Fruit fly (Drosophila melanogaster) whole organism, embryonic: ENCODE data around the gene CG11370.

ENCODE experiments used
- BEAF-32 ChIP-seq: fragments of 200-800 bp; sonication (Bioruptor generic); optimal IDR thresholded peaks from 3 replicates; lab custom pipeline; 2017; ENCODE audit warnings: missing biosample characterization, missing genetic modification characterization, mild to moderate bottlenecking, moderate library complexity, missing genetic modification reagents
- Bgb ChIP-seq: fragments of 200-800 bp; sonication (Bioruptor generic); IDR thresholded peaks from 2 replicates; pipeline ENCODE4 v1.3.6; 2022; ENCODE audit warnings: missing biosample characterization, missing genetic modification characterization; ENCODE audit not compliant: partially characterized antibody
- BtbVII ChIP-seq: fragments of 200-800 bp; sonication (Bioruptor generic); optimal IDR thresholded peaks from 3 replicates; lab custom pipeline; 2017; ENCODE audit warnings: missing biosample characterization, mild to moderate bottlenecking, missing genetic modification characterization
- CG10274 ChIP-seq: fragments of 200-800 bp; sonication (Bioruptor generic); optimal IDR thresholded peaks from 3 replicates; lab custom pipeline; 2017; ENCODE audit warnings: missing biosample characterization, mild to moderate bottlenecking, missing genetic modification characterization
- CG10565 ChIP-seq: fragments of 200-800 bp; sonication (Bioruptor generic); optimal IDR thresholded peaks from 3 replicates; lab custom pipeline; 2016; ENCODE audit warnings: missing biosample characterization, mild to moderate bottlenecking, missing genetic modification characterization
- CG11398 ChIP-seq: fragments of 200-800 bp; sonication (Bioruptor generic); optimal IDR thresholded peaks from 2 replicates; lab custom pipeline; 2016; ENCODE audit warnings: missing biosample characterization, missing genetic modification characterization
- CG11504 ChIP-seq: fragments of 200-800 bp; sonication (Bioruptor generic); optimal IDR thresholded peaks from 3 replicates; lab custom pipeline; 2019; ENCODE audit warnings: missing biosample characterization, mild to moderate bottlenecking, missing genetic modification characterization, moderate library complexity
- CG12391 ChIP-seq: fragments of 200-800 bp; sonication (Bioruptor generic); optimal IDR thresholded peaks from 3 replicates; lab custom pipeline; 2018; ENCODE audit warnings: missing biosample characterization, mild to moderate bottlenecking, missing genetic modification characterization, moderate library complexity
- CG16813 ChIP-seq: fragments of 200-800 bp; sonication (Bioruptor generic); IDR thresholded peaks from 3 replicates; pipeline ENCODE4 v1.3.6; 2022; ENCODE audit warnings: missing biosample characterization, missing genetic modification characterization; ENCODE audit not compliant: partially characterized antibody
- CG17328 ChIP-seq: fragments of 200-800 bp; sonication (Bioruptor generic); IDR thresholded peaks from 2 replicates; pipeline ENCODE4 v1.3.6; 2022; ENCODE audit warnings: missing biosample characterization, missing genetic modification characterization
- CG17568 ChIP-seq: fragments of 200-800 bp; sonication (Bioruptor generic); optimal IDR thresholded peaks from 2 replicates; lab custom pipeline; 2018; ENCODE audit warnings: missing biosample characterization, mild to moderate bottlenecking, missing genetic modification characterization, moderate library complexity
- CG18011 ChIP-seq: fragments of 200-800 bp; sonication (Bioruptor generic); optimal IDR thresholded peaks from 2 replicates; lab custom pipeline; 2017; ENCODE audit warnings: missing biosample characterization, missing genetic modification characterization, mild to moderate bottlenecking, moderate library complexity, missing genotype
- CG2202 ChIP-seq: fragments of 200-800 bp; sonication (Bioruptor generic); optimal IDR thresholded peaks from 2 replicates; lab custom pipeline; 2018; ENCODE audit warnings: missing biosample characterization, mild to moderate bottlenecking, missing genetic modification characterization
- CG30403 ChIP-seq: fragments of 200-800 bp; sonication (Bioruptor generic); optimal IDR thresholded peaks from 3 replicates; lab custom pipeline; 2016; ENCODE audit warnings: missing biosample characterization, missing genetic modification characterization
- CG30431 ChIP-seq: fragments of 200-800 bp; sonication (Bioruptor generic); optimal IDR thresholded peaks from 2 replicates; lab custom pipeline; 2017; ENCODE audit warnings: missing biosample characterization, missing genetic modification characterization
- CG33213 ChIP-seq: fragments of 200-800 bp; sonication (Bioruptor generic); optimal IDR thresholded peaks from 3 replicates; lab custom pipeline; 2016; ENCODE audit warnings: missing biosample characterization, missing genetic modification characterization
- CG5180 ChIP-seq: fragments of 200-800 bp; sonication (Bioruptor generic); optimal IDR thresholded peaks from 3 replicates; lab custom pipeline; 2017; ENCODE audit warnings: missing biosample characterization, missing genetic modification characterization, mild to moderate bottlenecking, moderate library complexity, missing genetic modification reagents
- CG6765 ChIP-seq: fragments of 200-800 bp; sonication (Bioruptor generic); optimal IDR thresholded peaks from 3 replicates; lab custom pipeline; 2017; ENCODE audit warnings: missing biosample characterization, mild to moderate bottlenecking, missing genetic modification characterization
- CG9876 ChIP-seq: fragments of 200-800 bp; sonication (Bioruptor generic); optimal IDR thresholded peaks from 2 replicates; lab custom pipeline; 2016; ENCODE audit warnings: missing biosample characterization, missing genetic modification characterization
- Chrac-16 ChIP-seq: fragments of 200-800 bp; sonication (Bioruptor generic); optimal IDR thresholded peaks from 3 replicates; lab custom pipeline; 2016; ENCODE audit warnings: missing biosample characterization, missing genetic modification characterization
- CoRest ChIP-seq: fragments of 200-800 bp; sonication (Bioruptor generic); optimal IDR thresholded peaks from 3 replicates; lab custom pipeline; 2018; ENCODE audit warnings: missing biosample characterization, mild to moderate bottlenecking, missing genetic modification characterization, moderate library complexity
- Deaf1 ChIP-seq: fragments of 200-800 bp; optimal IDR thresholded peaks from 3 replicates; lab custom pipeline; 2019; ENCODE audit warnings: missing biosample characterization, mild to moderate bottlenecking, missing genetic modification characterization, moderate library complexity
- Ets65A ChIP-seq: fragments of 200-800 bp; sonication (Bioruptor generic); peaks from one replicate; lab custom pipeline; 2016; ENCODE audit warnings: missing biosample characterization, missing genetic modification characterization
- HLH3B ChIP-seq: fragments of 200-800 bp; sonication (Bioruptor generic); IDR thresholded peaks from 2 replicates; pipeline ENCODE4 v1.3.6; 2022; ENCODE audit warnings: missing biosample characterization, missing genetic modification characterization
- HLHmδ ChIP-seq: fragments of 200-800 bp; sonication (Bioruptor generic); optimal IDR thresholded peaks from 2 replicates; lab custom pipeline; 2018; ENCODE audit warnings: missing biosample characterization, mild to moderate bottlenecking, missing genetic modification characterization, moderate library complexity
- Hmr ChIP-seq: fragments of 200-800 bp; sonication (Bioruptor generic); optimal IDR thresholded peaks from 3 replicates; lab custom pipeline; 2017; ENCODE audit warnings: mild to moderate bottlenecking, missing biosample characterization, missing genetic modification reagents, missing genetic modification characterization
- MESR4 ChIP-seq: fragments of 200-800 bp; sonication (Bioruptor generic); optimal IDR thresholded peaks from 2 replicates; lab custom pipeline; 2018; ENCODE audit warnings: missing biosample characterization, mild to moderate bottlenecking, missing genetic modification characterization, moderate library complexity
- Oli ChIP-seq: fragments of 200-800 bp; sonication (Bioruptor generic); optimal IDR thresholded peaks from 2 replicates; lab custom pipeline; 2018; ENCODE audit warnings: missing biosample characterization, mild to moderate bottlenecking, missing genetic modification characterization, moderate library complexity
- Opbp ChIP-seq: fragments of 200-800 bp; sonication (Bioruptor generic); IDR thresholded peaks from 3 replicates; pipeline ENCODE4 v1.3.6; 2022; ENCODE audit warnings: missing biosample characterization, missing genetic modification characterization; ENCODE audit not compliant: partially characterized antibody
- abd-A ChIP-seq: fragments of 200-800 bp; sonication (Bioruptor generic); optimal IDR thresholded peaks from 3 replicates; lab custom pipeline; 2019; ENCODE audit warnings: missing biosample characterization, mild to moderate bottlenecking, missing genetic modification characterization, moderate library complexity
- amos ChIP-seq: fragments of 200-800 bp; sonication (Bioruptor generic); IDR thresholded peaks from 2 replicates; pipeline ENCODE4 v1.3.6; 2022; ENCODE audit warnings: missing biosample characterization, missing genetic modification characterization; ENCODE audit not compliant: partially characterized antibody
- bbx ChIP-seq: fragments of 200-800 bp; sonication (Bioruptor generic); IDR thresholded peaks from 2 replicates; pipeline ENCODE4 v1.3.6; 2022; ENCODE audit warnings: missing biosample characterization, missing genetic modification characterization; ENCODE audit not compliant: partially characterized antibody
- btn ChIP-seq: fragments of 200-800 bp; sonication (Bioruptor generic); optimal IDR thresholded peaks from 2 replicates; lab custom pipeline; 2016; ENCODE audit warnings: missing biosample characterization, missing genetic modification characterization
- fd64A ChIP-seq: fragments of 200-800 bp; sonication (Bioruptor generic); optimal IDR thresholded peaks from 3 replicates; lab custom pipeline; 2018; ENCODE audit warnings: missing biosample characterization, mild to moderate bottlenecking, missing genetic modification characterization
- gfzf ChIP-seq: fragments of 200-800 bp; sonication (Bioruptor generic); optimal IDR thresholded peaks from 2 replicates; lab custom pipeline; 2016; ENCODE audit warnings: missing biosample characterization, mild to moderate bottlenecking, missing genetic modification characterization, moderate library complexity
- grau ChIP-seq: fragments of 200-800 bp; optimal IDR thresholded peaks from 3 replicates; lab custom pipeline; 2019; ENCODE audit warnings: missing biosample characterization, mild to moderate bottlenecking, missing genetic modification characterization, moderate library complexity
- hth ChIP-seq: fragments of >200 bp; optimal IDR thresholded peaks from 2 replicates; lab custom pipeline; 2017; ENCODE audit warnings: inconsistent platforms
- klu ChIP-seq: fragments of 200-800 bp; sonication (Bioruptor generic); IDR thresholded peaks from 2 replicates; pipeline ENCODE4 v1.3.6; 2022; ENCODE audit warnings: missing biosample characterization, missing genetic modification characterization
- lbe ChIP-seq: fragments of 200-800 bp; sonication (Bioruptor generic); optimal IDR thresholded peaks from 2 replicates; lab custom pipeline; 2016; ENCODE audit warnings: missing biosample characterization, mild to moderate bottlenecking, missing genetic modification characterization
- mirr ChIP-seq: fragments of 200-800 bp; sonication (Bioruptor generic); optimal IDR thresholded peaks from 3 replicates; lab custom pipeline; 2018; ENCODE audit warnings: missing biosample characterization, mild to moderate bottlenecking, missing genetic modification characterization
- nom ChIP-seq: fragments of 200-800 bp; sonication (Bioruptor generic); optimal IDR thresholded peaks from 2 replicates; lab custom pipeline; 2017; ENCODE audit warnings: missing biosample characterization, missing genetic modification characterization, mild to moderate bottlenecking, moderate library complexity, missing genetic modification reagents
- onecut ChIP-seq: fragments of 200-800 bp; sonication (Bioruptor generic); IDR thresholded peaks from 2 replicates; pipeline ENCODE4 v1.3.6; 2022; ENCODE audit warnings: missing biosample characterization, missing genetic modification characterization
- prd ChIP-seq, 3 experiments: fragments of >200 bp in 2 of 3; fragments of 200-800 bp in 1 of 3; sonication (Bioruptor generic) in 1 of 3; optimal IDR thresholded peaks in 2 of 3; IDR thresholded peaks in 1 of 3; 2 replicates in 2 of 3; 3 replicates in 1 of 3; pipeline versions ENCODE4 v1.3.6 to Lab custom; 2017 to 2022; ENCODE audit warnings: missing biosample characterization in 1 of 3, missing genetic modification characterization in 1 of 3
- pzg ChIP-seq: fragments of 200-800 bp; sonication (Bioruptor generic); optimal IDR thresholded peaks from 3 replicates; lab custom pipeline; 2018; ENCODE audit warnings: missing biosample characterization, mild to moderate bottlenecking, missing genetic modification characterization, moderate library complexity
- rib ChIP-seq: fragments of 200-800 bp; sonication (Bioruptor generic); IDR thresholded peaks from 2 replicates; pipeline ENCODE4 v1.3.6; 2022; ENCODE audit warnings: missing biosample characterization, missing genetic modification characterization
- scrt ChIP-seq: fragments of 200-800 bp; sonication (Bioruptor generic); optimal IDR thresholded peaks from 2 replicates; lab custom pipeline; 2018; ENCODE audit warnings: missing biosample characterization, mild to moderate bottlenecking, missing genetic modification characterization, moderate library complexity
- stwl ChIP-seq: fragments of 200-800 bp; sonication (Bioruptor generic); optimal IDR thresholded peaks from 3 replicates; lab custom pipeline; 2018; ENCODE audit warnings: missing biosample characterization, mild to moderate bottlenecking, missing genetic modification characterization, moderate library complexity
- toy ChIP-seq: fragments of 200-800 bp; sonication (Bioruptor generic); IDR thresholded peaks from 2 replicates; pipeline ENCODE4 v1.3.6; 2022; ENCODE audit warnings: missing biosample characterization, missing genetic modification characterization
- trem ChIP-seq: fragments of 200-800 bp; optimal IDR thresholded peaks from 3 replicates; lab custom pipeline; 2019; ENCODE audit warnings: missing biosample characterization, mild to moderate bottlenecking, missing genetic modification characterization, moderate library complexity

Gene CG11370

DNA sequence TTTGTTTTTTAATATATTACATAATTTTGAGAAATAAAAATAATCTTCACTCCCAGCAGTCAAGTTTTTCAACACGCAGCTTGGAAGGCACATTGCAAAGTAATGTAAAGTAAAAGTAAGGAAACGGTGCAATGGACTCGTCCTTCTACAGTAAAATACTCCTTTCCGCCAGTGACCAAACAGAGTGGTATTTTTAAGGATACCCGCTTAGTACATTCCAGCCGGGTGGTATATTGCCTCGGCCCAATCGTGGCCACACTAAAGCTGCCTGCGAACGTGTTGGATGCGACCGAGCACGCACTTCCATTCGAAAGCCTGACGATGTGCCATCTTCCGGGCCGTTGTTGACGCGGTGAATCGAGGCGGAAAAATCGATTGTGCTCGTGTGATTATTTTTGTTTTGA lies 37.2 kb downstream of the CG11370 start, which contains the start of gene SPoCk (continued):
- TF ChIP-seq HLH3B (GFP tag; lab: Robert Waterston, UW) (no peak), CG30431 (no peak), btn (GFP tag; lab: Kevin White, UChicago) (no peak), CG10565 (no peak), scrt (peak; percentile 20), CG2202 (tag; lab: Kevin White, UChicago) (no peak), Oli (tag; lab: Kevin White, UChicago) (no peak), BEAF-32 (GFP tag; lab: Kevin White, UChicago) (peak; percentile 19), CG10274 (GFP tag; lab: Kevin White, UChicago) (no peak), CG6765 (no peak), CG18011 (GFP tag; lab: Kevin White, UChicago) (peak; percentile 67), klu (GFP tag; lab: Robert Waterston, UW) (no peak), HLHmδ (GFP tag; lab: Kevin White, UChicago) (peak; percentile 17), CG11398 (GFP tag; lab: Kevin White, UChicago) (no peak), CG30403 (no peak), CG33213 (peak; percentile 13), Chrac-16 (GFP tag; lab: Kevin White, UChicago) (no peak), BtbVII (no peak), Hmr (GFP tag; lab: Kevin White, UChicago) (peak; percentile 24), rib (GFP tag; lab: Robert Waterston, UW) (no peak), CoRest (no peak), gfzf (peak; percentile 74), prd (optimal IDR thresholded peaks at IDR 0.05; lab: Kevin White, UChicago) (no peak), prd (GFP tag; IDR thresholded peaks at IDR 0.05; lab: Robert Waterston, UW) (no peak), abd-A (tag; lab: Kevin White, UChicago) (peak; percentile 1), CG11504 (tag; lab: Kevin White, UChicago) (peak; percentile 30), Ets65A (GFP tag; lab: Kevin White, UChicago) (peak; percentile 52), CG9876 (no peak), bbx (no peak), Deaf1 (tag; lab: Kevin White, UChicago) (peak; percentile 48), pzg (GFP tag; lab: Kevin White, UChicago) (peak; percentile 62), hth (lab: Kevin White, UChicago) (no peak), amos (GFP tag; lab: Robert Waterston, UW) (peak; percentile 55; the same call in 1 of the 2 replicates), toy (GFP tag; lab: Robert Waterston, UW) (0 out of 2 replicates have a peak, but pooled peaks have one; percentile 35), Bgb (GFP tag; lab: Robert Waterston, UW) (peak; percentile 36; the same call in 1 of the 2 replicates), onecut (peak; percentile 98), CG17328 (GFP tag; lab: Robert Waterston, UW) (no peak), lbe (GFP tag; lab: Kevin White, UChicago) (peak; percentile 5), stwl (peak; percentile 66), CG5180 (GFP tag; lab: Kevin White, UChicago) (peak; percentile 97), CG16813 (GFP tag; lab: Robert Waterston, UW) (peak; percentile 17; the same call in 1 of the 3 replicates), trem (peak; percentile 19), fd64A (GFP tag; lab: Kevin White, UChicago) (no peak), CG17568 (no peak), nom (GFP tag; lab: Kevin White, UChicago) (peak; percentile 57), MESR4 (GFP tag; lab: Kevin White, UChicago) (peak; percentile 15), Opbp (0 out of 3 replicates have a peak, but pooled peaks have one; percentile 22), grau (tag; lab: Kevin White, UChicago) (no peak), mirr (GFP tag; lab: Kevin White, UChicago) (no peak), CG12391 (tag; lab: Kevin White, UChicago) (no peak)
